Fruit fly (Drosophila melanogaster): ENCODE data around the gene Ir7e.

DNA sequence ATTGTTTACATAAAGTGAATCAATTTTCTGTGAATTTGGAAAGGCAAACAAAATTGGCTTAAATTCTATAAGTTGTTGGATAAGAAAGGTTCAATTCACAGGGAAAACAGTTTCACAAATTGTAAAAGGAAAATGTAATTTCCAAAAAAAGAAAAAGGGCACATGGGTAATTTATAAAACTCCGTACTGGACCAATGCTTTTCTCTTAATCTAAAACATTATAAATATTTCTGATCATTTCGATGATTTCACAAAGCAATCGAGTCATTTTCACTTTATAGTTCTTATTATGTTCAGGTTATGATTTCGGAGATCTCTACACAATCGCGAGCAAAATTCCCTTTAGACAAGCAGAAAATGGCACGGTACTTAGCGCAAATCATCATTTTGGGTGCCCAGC lies 23.6 kb downstream of the Ir7e start, which contains the start of gene CG1409:
- TF ChIP-seq woc (GFP tag; optimal IDR thresholded peaks at IDR 0.05) (no peak), OdsH (GFP tag; optimal IDR thresholded peaks at IDR 0.05) (no peak)

Data from whole organism, wandering third instar larva.